Fruit fly (Drosophila melanogaster) whole organism, embryonic: ENCODE measurements around the gene CG43291.

Experiments
- Antp ChIP-seq: fragments of 200-800 bp; sonication (Bioruptor generic); optimal IDR thresholded peaks from 3 replicates; lab custom pipeline; 2016; ENCODE audit warnings: missing biosample characterization, missing genetic modification characterization
- Blimp-1 ChIP-seq: fragments of 200-800 bp; sonication (Bioruptor generic); optimal IDR thresholded peaks from 3 replicates; lab custom pipeline; 2018; ENCODE audit warnings: missing biosample characterization, missing genetic modification characterization, mild to moderate bottlenecking, moderate library complexity, missing genetic modification reagents
- CG10979 ChIP-seq: fragments of 200-800 bp; sonication (Bioruptor generic); optimal IDR thresholded peaks from 2 replicates; lab custom pipeline; 2018; ENCODE audit warnings: missing biosample characterization, mild to moderate bottlenecking, missing genetic modification characterization, moderate library complexity
- CG11247 ChIP-seq: fragments of 200-800 bp; sonication (Bioruptor generic); IDR thresholded peaks from 2 replicates; pipeline ENCODE4 v1.3.6; 2022; ENCODE audit warnings: missing biosample characterization, missing genetic modification characterization
- CG11560 ChIP-seq: fragments of 200-800 bp; sonication (Bioruptor generic); IDR thresholded peaks from 3 replicates; pipeline ENCODE4 v1.3.6; 2022; ENCODE audit warnings: missing biosample characterization, missing genetic modification characterization
- CG11696 ChIP-seq: fragments of 200-800 bp; sonication (Bioruptor generic); IDR thresholded peaks from 2 replicates; pipeline ENCODE4 v1.3.6; 2022; ENCODE audit warnings: missing biosample characterization, missing genetic modification characterization
- CG12659 ChIP-seq: fragments of 200-800 bp; sonication (Bioruptor generic); optimal IDR thresholded peaks from 3 replicates; lab custom pipeline; 2017; ENCODE audit warnings: mild to moderate bottlenecking, missing biosample characterization, missing genetic modification reagents, missing genetic modification characterization
- CG12769 ChIP-seq: fragments of 200-800 bp; sonication (Bioruptor generic); optimal IDR thresholded peaks from 2 replicates; lab custom pipeline; 2019; ENCODE audit warnings: missing biosample characterization, mild to moderate bottlenecking, missing genetic modification characterization, moderate library complexity
- CG14014 ChIP-seq: fragments of 200-800 bp; sonication (Bioruptor generic); IDR thresholded peaks from 2 replicates; pipeline ENCODE4 v1.3.6; 2022; ENCODE audit warnings: missing biosample characterization, missing genetic modification characterization
- CG14050 ChIP-seq: fragments of 200-800 bp; sonication (Bioruptor generic); IDR thresholded peaks from 3 replicates; pipeline ENCODE4 v1.3.6; 2022; ENCODE audit warnings: missing biosample characterization, missing genetic modification characterization
- CG18011 ChIP-seq: fragments of 200-800 bp; sonication (Bioruptor generic); optimal IDR thresholded peaks from 2 replicates; lab custom pipeline; 2017; ENCODE audit warnings: missing biosample characterization, missing genetic modification characterization, mild to moderate bottlenecking, moderate library complexity, missing genotype
- CG18599 ChIP-seq: fragments of 200-800 bp; sonication (Bioruptor generic); optimal IDR thresholded peaks from 3 replicates; lab custom pipeline; 2017; ENCODE audit warnings: missing biosample characterization, missing genetic modification characterization, mild to moderate bottlenecking, moderate library complexity, missing genetic modification reagents
- CG2202 ChIP-seq: fragments of 200-800 bp; sonication (Bioruptor generic); optimal IDR thresholded peaks from 2 replicates; lab custom pipeline; 2018; ENCODE audit warnings: missing biosample characterization, mild to moderate bottlenecking, missing genetic modification characterization
- CG2712 ChIP-seq: fragments of 200-800 bp; optimal IDR thresholded peaks from 3 replicates; lab custom pipeline; 2019; ENCODE audit warnings: missing biosample characterization, mild to moderate bottlenecking, missing genetic modification characterization, moderate library complexity
- CG3065 ChIP-seq: fragments of 200-800 bp; sonication (Bioruptor generic); optimal IDR thresholded peaks from 2 replicates; lab custom pipeline; 2016; ENCODE audit warnings: missing biosample characterization, missing genetic modification characterization
- CG3407 ChIP-seq: fragments of 200-800 bp; sonication (Bioruptor generic); optimal IDR thresholded peaks from 2 replicates; lab custom pipeline; 2018; ENCODE audit warnings: missing biosample characterization, mild to moderate bottlenecking, missing genetic modification characterization
- CG6683 ChIP-seq: fragments of 200-800 bp; sonication (Bioruptor generic); optimal IDR thresholded peaks from 2 replicates; lab custom pipeline; 2017; ENCODE audit warnings: missing biosample characterization, mild to moderate bottlenecking, missing genetic modification characterization, missing genetic modification reagents
- CG7556 ChIP-seq: fragments of 200-800 bp; sonication (Bioruptor generic); optimal IDR thresholded peaks from 2 replicates; lab custom pipeline; 2017; ENCODE audit warnings: missing biosample characterization, mild to moderate bottlenecking, missing genetic modification characterization
- D ChIP-seq, 2 experiments: fragments of 200-800 bp in 1 of 2; fragments of >200 bp in 1 of 2; sonication (Bioruptor generic) in 1 of 2; optimal IDR thresholded peaks; 2 replicates in 1 of 2; 3 replicates in 1 of 2; lab custom pipeline; 2017; ENCODE audit warnings: mild to moderate bottlenecking in 1 of 2, missing biosample characterization in 1 of 2, missing genetic modification characterization in 1 of 2, missing genetic modification reagents in 1 of 2
- Dek ChIP-seq: fragments of 200-800 bp; sonication (Bioruptor generic); optimal IDR thresholded peaks from 3 replicates; lab custom pipeline; 2019; ENCODE audit warnings: missing biosample characterization, mild to moderate bottlenecking, missing genetic modification characterization, moderate library complexity
- Dfd ChIP-seq, 2 experiments: fragments of >200 bp; optimal IDR thresholded peaks; 2 replicates each; lab custom pipeline; 2017; ENCODE audit warnings: missing biosample characterization in 2 of 2, missing genetic modification characterization in 2 of 2
- Dref ChIP-seq: fragments of 200-800 bp; sonication (Bioruptor generic); IDR thresholded peaks from 2 replicates; pipeline ENCODE4 v1.3.6; 2022; ENCODE audit warnings: missing biosample characterization, missing genetic modification characterization
- ERR ChIP-seq: fragments of 200-800 bp; sonication (Bioruptor generic); optimal IDR thresholded peaks from 2 replicates; lab custom pipeline; 2016; ENCODE audit warnings: missing biosample characterization, missing genetic modification characterization
- Eip74EF ChIP-seq, 2 experiments: fragments of 200-800 bp in 1 of 2; fragments of >200 bp in 1 of 2; sonication (Bioruptor generic) in 1 of 2; optimal IDR thresholded peaks; 2 replicates each; lab custom pipeline; 2017 to 2019; ENCODE audit warnings: missing biosample characterization in 2 of 2, missing genetic modification characterization in 2 of 2, mild to moderate bottlenecking in 1 of 2, moderate library complexity in 1 of 2
- Ets97D ChIP-seq: fragments of 200-800 bp; sonication (Bioruptor generic); optimal IDR thresholded peaks from 3 replicates; lab custom pipeline; 2016; ENCODE audit warnings: missing biosample characterization, missing genetic modification characterization
- Fer2 ChIP-seq: fragments of 200-800 bp; sonication (Bioruptor generic); optimal IDR thresholded peaks from 2 replicates; lab custom pipeline; 2018; ENCODE audit warnings: missing biosample characterization, mild to moderate bottlenecking, missing genetic modification characterization, moderate library complexity
- H2.0 ChIP-seq: fragments of 200-800 bp; sonication (Bioruptor generic); IDR thresholded peaks from 2 replicates; pipeline ENCODE4 v1.3.6; 2022; ENCODE audit warnings: missing biosample characterization, missing genetic modification characterization
- Hr39 ChIP-seq: fragments of >200 bp; optimal IDR thresholded peaks from 2 replicates; lab custom pipeline; 2017
- Kr ChIP-seq: fragments of 200-800 bp; sonication (Bioruptor generic); optimal IDR thresholded peaks from 2 replicates; lab custom pipeline; 2017; ENCODE audit warnings: missing biosample characterization, mild to moderate bottlenecking, missing genetic modification characterization
- MTF-1 ChIP-seq: fragments of 200-800 bp; sonication (Bioruptor generic); optimal IDR thresholded peaks from 2 replicates; lab custom pipeline; 2018; ENCODE audit warnings: missing biosample characterization, mild to moderate bottlenecking, missing genetic modification characterization, borderline replicate concordance
- NC2α ChIP-seq: fragments of 200-800 bp; sonication (Bioruptor generic); optimal IDR thresholded peaks from 2 replicates; lab custom pipeline; 2016; ENCODE audit warnings: missing biosample characterization, missing genetic modification characterization
- Oli ChIP-seq: fragments of 200-800 bp; sonication (Bioruptor generic); optimal IDR thresholded peaks from 2 replicates; lab custom pipeline; 2018; ENCODE audit warnings: missing biosample characterization, mild to moderate bottlenecking, missing genetic modification characterization, moderate library complexity
- Side ChIP-seq: fragments of 200-800 bp; sonication (Bioruptor generic); optimal IDR thresholded peaks from 2 replicates; lab custom pipeline; 2016; ENCODE audit warnings: missing biosample characterization, missing genetic modification characterization
- Sry-β ChIP-seq: fragments of 200-800 bp; sonication (Bioruptor generic); optimal IDR thresholded peaks from 2 replicates; lab custom pipeline; 2018; ENCODE audit warnings: missing biosample characterization, mild to moderate bottlenecking, missing genetic modification characterization, moderate library complexity
- amos ChIP-seq: fragments of 200-800 bp; sonication (Bioruptor generic); IDR thresholded peaks from 2 replicates; pipeline ENCODE4 v1.3.6; 2022; ENCODE audit warnings: missing biosample characterization, missing genetic modification characterization; ENCODE audit not compliant: partially characterized antibody
- bigmax ChIP-seq: fragments of 200-800 bp; sonication (Bioruptor generic); optimal IDR thresholded peaks from 2 replicates; lab custom pipeline; 2018; ENCODE audit warnings: missing biosample characterization, mild to moderate bottlenecking, missing genetic modification characterization
- croc ChIP-seq: fragments of 200-800 bp; sonication (Bioruptor generic); conservative IDR thresholded peaks from 3 replicates; pipeline ENCODE4 v1.3.6; 2022; ENCODE audit warnings: missing biosample characterization, missing genetic modification characterization
- dimm ChIP-seq: fragments of 200-800 bp; sonication (Bioruptor generic); IDR thresholded peaks from 2 replicates; pipeline ENCODE4 v1.3.6; 2022; ENCODE audit warnings: missing biosample characterization, missing genetic modification characterization
- dmrt11E ChIP-seq: fragments of 200-800 bp; sonication (Bioruptor generic); optimal IDR thresholded peaks from 3 replicates; lab custom pipeline; 2018; ENCODE audit warnings: missing biosample characterization, mild to moderate bottlenecking, missing genetic modification characterization, moderate library complexity
- gcm2 ChIP-seq: fragments of 200-800 bp; sonication (Bioruptor generic); optimal IDR thresholded peaks from 2 replicates; lab custom pipeline; 2016; ENCODE audit warnings: missing biosample characterization, missing genetic modification characterization
- gro ChIP-seq: fragments of 200-800 bp; sonication (Bioruptor generic); optimal IDR thresholded peaks from 2 replicates; lab custom pipeline; 2016; ENCODE audit warnings: missing biosample characterization, missing genetic modification characterization
- gsb-n ChIP-seq: fragments of 200-800 bp; sonication (Bioruptor generic); optimal IDR thresholded peaks from 3 replicates; lab custom pipeline; 2018; ENCODE audit warnings: missing biosample characterization, mild to moderate bottlenecking, missing genetic modification characterization
- hth ChIP-seq: fragments of >200 bp; optimal IDR thresholded peaks from 2 replicates; lab custom pipeline; 2017; ENCODE audit warnings: inconsistent platforms
- lmd ChIP-seq: fragments of 200-800 bp; sonication (Bioruptor generic); IDR thresholded peaks from 2 replicates; pipeline ENCODE4 v1.3.6; 2022; ENCODE audit warnings: missing biosample characterization, missing genetic modification characterization
- org-1 ChIP-seq: fragments of 200-800 bp; sonication (Bioruptor generic); optimal IDR thresholded peaks from 2 replicates; lab custom pipeline; 2017; ENCODE audit warnings: missing biosample characterization, missing genetic modification characterization
- pho ChIP-seq: fragments of 200-800 bp; sonication (Bioruptor generic); optimal IDR thresholded peaks from 2 replicates; lab custom pipeline; 2016; ENCODE audit warnings: missing biosample characterization, missing genetic modification characterization
- ro ChIP-seq: fragments of 200-800 bp; sonication (Bioruptor generic); IDR thresholded peaks from 2 replicates; pipeline ENCODE4 v1.3.6; 2022; ENCODE audit warnings: missing biosample characterization, missing genetic modification characterization
- slbo ChIP-seq: fragments of 200-800 bp; sonication (Bioruptor generic); IDR thresholded peaks from 2 replicates; pipeline ENCODE4 v1.3.6; 2022; ENCODE audit warnings: missing biosample characterization, missing genetic modification characterization
- sr ChIP-seq: fragments of 200-800 bp; sonication (Bioruptor generic); IDR thresholded peaks from 3 replicates; pipeline ENCODE4 v1.3.6; 2022; ENCODE audit warnings: missing biosample characterization, missing genetic modification characterization
- ssp ChIP-seq: fragments of 200-800 bp; sonication (Bioruptor generic); IDR thresholded peaks from 2 replicates; pipeline ENCODE4 v1.3.6; 2022; ENCODE audit warnings: missing biosample characterization, missing genetic modification characterization
- trh ChIP-seq: fragments of 200-800 bp; sonication (Bioruptor generic); optimal IDR thresholded peaks from 2 replicates; lab custom pipeline; 2016; ENCODE audit warnings: missing biosample characterization, missing genetic modification characterization
- z ChIP-seq: fragments of 200-800 bp; sonication (Bioruptor generic); IDR thresholded peaks from 3 replicates; pipeline ENCODE4 v1.3.6; 2022; ENCODE audit warnings: missing biosample characterization, missing genetic modification characterization

CG43291 gene

dm6 chr3R:14291431-14291830 lies 47.0 kb upstream of the CG43291 start (continued):
- TF ChIP-seq NC2α (GFP tag; lab: Kevin White, UChicago) (no peak), ERR (no peak), Eip74EF (GFP tag; optimal IDR thresholded peaks at IDR 0.05; lab: Kevin White, UChicago) (peak in 1 of 2 experiments; percentile 22), gsb-n (tag; lab: Kevin White, UChicago) (no peak), CG3407 (no peak), H2.0 (no peak), hth (lab: Kevin White, UChicago) (no peak), Ets97D (no peak), ro (GFP tag; lab: Robert Waterston, UW) (no peak), CG11247 (GFP tag; lab: Robert Waterston, UW) (no peak), bigmax (GFP tag; lab: Kevin White, UChicago) (no peak), CG12659 (GFP tag; lab: Kevin White, UChicago) (peak; percentile 6), CG2712 (tag; lab: Kevin White, UChicago) (no peak), Oli (no peak), slbo (no peak), CG6683 (no peak), Kr (GFP tag; lab: Kevin White, UChicago) (no peak), Antp (GFP tag; lab: Kevin White, UChicago) (no peak), ssp (GFP tag; lab: Robert Waterston, UW) (no peak), gro (no peak), Dfd (GFP tag; optimal IDR thresholded peaks at IDR 0.05; lab: Kevin White, UChicago) (no peak), Dref (no peak), trh (no peak), Hr39 (lab: Kevin White, UChicago) (no peak), lmd (GFP tag; lab: Robert Waterston, UW) (peak; percentile 22; the same call in 1 of the 2 replicates), CG14014 (no peak), gcm2 (no peak), pho (GFP tag; lab: Kevin White, UChicago) (no peak), Sry-β (GFP tag; lab: Kevin White, UChicago) (no peak), CG2202 (tag; lab: Kevin White, UChicago) (no peak), Dek (no peak), CG18011 (GFP tag; lab: Kevin White, UChicago) (no peak), CG12769 (tag; lab: Kevin White, UChicago) (no peak), CG14050 (GFP tag; lab: Robert Waterston, UW) (no peak), Blimp-1 (GFP tag; lab: Kevin White, UChicago) (peak; percentile 33), CG3065 (GFP tag; lab: Kevin White, UChicago) (no peak), MTF-1 (no peak), org-1 (GFP tag; lab: Kevin White, UChicago) (no peak), CG11696 (GFP tag; lab: Robert Waterston, UW) (peak; percentile 51), CG10979 (tag; lab: Kevin White, UChicago) (peak; percentile 16), D (optimal IDR thresholded peaks at IDR 0.05; lab: Kevin White, UChicago) (no peak), D (GFP tag; optimal IDR thresholded peaks at IDR 0.05; lab: Kevin White, UChicago) (no peak), dmrt11E (tag; lab: Kevin White, UChicago) (no peak), CG7556 (GFP tag; lab: Kevin White, UChicago) (no peak), dimm (GFP tag; lab: Robert Waterston, UW) (no peak), CG11560 (tag; lab: Robert Waterston, UW) (no peak), Fer2 (tag; lab: Kevin White, UChicago) (no peak), CG18599 (GFP tag; lab: Kevin White, UChicago) (peak; percentile 49), croc (GFP tag; lab: Robert Waterston, UW) (no peak), Side (no peak), z (GFP tag; lab: Robert Waterston, UW) (no peak), amos (GFP tag; lab: Robert Waterston, UW) (no peak), sr (GFP tag; lab: Robert Waterston, UW) (no peak)
